Worm (Caenorhabditis elegans) whole organism, L4 larva: ENCODE results near the gene aqp-8.

Experiments
- F49E8.2 ChIP-seq: sonication (generic microtip); optimal IDR thresholded peaks from 2 replicates; lab custom pipeline; 2016; ENCODE audit warnings: missing compliant biosample characterization, mild to moderate bottlenecking, missing genetic modification characterization, borderline replicate concordance
- T20F7.1 ChIP-seq: fragments of 200-800 bp; sonication (Bioruptor generic); optimal IDR thresholded peaks from 2 replicates; lab custom pipeline; 2018; ENCODE audit warnings: mild to moderate bottlenecking, missing genetic modification characterization, missing compliant biosample characterization
- Y75B8A.6 ChIP-seq: fragments of 200-800 bp; sonication (Bioruptor generic); IDR thresholded peaks from 2 replicates; pipeline ENCODE4 v1.3.6; 2022; ENCODE audit warnings: missing genetic modification reagents, missing genetic modification characterization, missing compliant biosample characterization
- ZK337.2 ChIP-seq: fragments of 200-800 bp; sonication (Bioruptor generic); IDR thresholded peaks from 2 replicates; pipeline ENCODE4 v1.3.6; 2022; ENCODE audit warnings: missing genetic modification reagents, missing genetic modification characterization, missing compliant biosample characterization
- aha-1 ChIP-seq: fragments of 150-350 bp; peaks from one replicate; lab custom pipeline; 2014; ENCODE audit warnings: missing biosample characterization, missing genetic modification characterization
- arid-1 ChIP-seq: fragments of 200-800 bp; sonication (Bioruptor generic); conservative IDR thresholded peaks from 2 replicates; pipeline ENCODE4 v1.3.6; 2022; ENCODE audit warnings: missing genetic modification reagents, missing genetic modification characterization, missing compliant biosample characterization
- ceh-20 ChIP-seq: fragments of 200-800 bp; sonication (Bioruptor generic); IDR thresholded peaks from 2 replicates; pipeline ENCODE4 v1.3.6; 2022; ENCODE audit warnings: missing genetic modification reagents, missing genetic modification characterization, missing compliant biosample characterization
- ceh-28 ChIP-seq: fragments of 150-350 bp; optimal IDR thresholded peaks from 2 replicates; lab custom pipeline; 2014; ENCODE audit warnings: missing biosample characterization, missing genetic modification reagents, missing genetic modification characterization
- ceh-62 ChIP-seq: sonication (generic microtip); optimal IDR thresholded peaks from 2 replicates; lab custom pipeline; 2017; ENCODE audit warnings: missing biosample characterization, missing genetic modification characterization
- ces-1 ChIP-seq: fragments of 150-350 bp; sonication (generic microtip); optimal IDR thresholded peaks from 4 replicates; lab custom pipeline; 2014; ENCODE audit warnings: missing biosample characterization, missing genetic modification reagents, missing genetic modification characterization
- cey-2 ChIP-seq: sonication (generic microtip); optimal IDR thresholded peaks from 3 replicates; lab custom pipeline; 2017; ENCODE audit warnings: missing genetic modification characterization, mild to moderate bottlenecking, missing compliant biosample characterization, antibody characterized with exemption, borderline replicate concordance; ENCODE audit not compliant: insufficient read depth
- daf-12 ChIP-seq: fragments of 150-350 bp; optimal IDR thresholded peaks from 2 replicates; lab custom pipeline; 2014; ENCODE audit warnings: missing biosample characterization, missing genetic modification reagents, missing genetic modification characterization
- daf-16 ChIP-seq, 3 experiments: sonication (generic microtip); optimal IDR thresholded peaks; 2 replicates each; lab custom pipeline; 2016 to 2017; ENCODE audit warnings: missing genetic modification characterization in 3 of 3, missing genetic modification reagents in 3 of 3, mild to moderate bottlenecking in 2 of 3, missing compliant biosample characterization in 2 of 3, missing biosample characterization in 1 of 3, moderate library complexity in 1 of 3
- dmd-6 ChIP-seq: fragments of 200-800 bp; sonication (Bioruptor generic); IDR thresholded peaks from 2 replicates; pipeline ENCODE4 v1.3.6; 2022; ENCODE audit warnings: missing genetic modification reagents, missing genetic modification characterization, missing compliant biosample characterization
- duxl-1 ChIP-seq: sonication (generic microtip); optimal IDR thresholded peaks from 2 replicates; lab custom pipeline; 2016; ENCODE audit warnings: mild to moderate bottlenecking, missing genetic modification characterization, moderate library complexity, missing compliant biosample characterization; ENCODE audit not compliant: poor library complexity
- egl-27 ChIP-seq: sonication (generic microtip); optimal IDR thresholded peaks from 3 replicates; lab custom pipeline; 2017; ENCODE audit warnings: missing biosample characterization, missing genetic modification reagents, missing genetic modification characterization
- hlh-30 ChIP-seq: sonication (generic microtip); optimal IDR thresholded peaks from 2 replicates; lab custom pipeline; 2017; ENCODE audit warnings: antibody characterized with exemption, mild to moderate bottlenecking, missing genetic modification characterization, missing compliant biosample characterization; ENCODE audit not compliant: insufficient read depth
- jun-1 ChIP-seq: fragments of 150-350 bp; optimal IDR thresholded peaks from 2 replicates; lab custom pipeline; 2014; ENCODE audit warnings: missing biosample characterization, missing genetic modification reagents, missing genetic modification characterization
- lin-29 ChIP-seq: fragments of 200-800 bp; sonication (Bioruptor generic); IDR thresholded peaks from 2 replicates; pipeline ENCODE4 v1.3.6; 2022; ENCODE audit warnings: missing genetic modification reagents, missing genetic modification characterization, missing compliant biosample characterization
- lin-39 ChIP-seq: fragments of 150-350 bp; optimal IDR thresholded peaks from 2 replicates; lab custom pipeline; 2014; ENCODE audit warnings: missing biosample characterization, missing genetic modification reagents, missing genetic modification characterization
- lsy-2 ChIP-seq, 2 experiments: fragments of 150-350 bp in 1 of 2; sonication (generic microtip) in 1 of 2; optimal IDR thresholded peaks; 2 replicates each; lab custom pipeline; 2014 to 2017; ENCODE audit warnings: missing biosample characterization in 2 of 2, missing genetic modification characterization in 2 of 2
- madf-5 ChIP-seq, 2 experiments: fragments of 200-800 bp; sonication (Bioruptor generic); IDR thresholded peaks; 2 replicates each; pipeline ENCODE4 v1.3.6; 2022; ENCODE audit warnings: missing compliant biosample characterization in 2 of 2, missing genetic modification characterization in 2 of 2
- mdl-1 ChIP-seq, 2 experiments: fragments of 150-350 bp in 1 of 2; sonication (generic microtip) in 1 of 2; optimal IDR thresholded peaks; 2 replicates each; lab custom pipeline; 2014 to 2017; ENCODE audit warnings: missing biosample characterization in 2 of 2, missing genetic modification characterization in 2 of 2
- mdt-29 ChIP-seq: fragments of 200-800 bp; sonication (Bioruptor generic); IDR thresholded peaks from 2 replicates; pipeline ENCODE4 v1.3.6; 2022; ENCODE audit warnings: missing genetic modification reagents, missing genetic modification characterization, missing compliant biosample characterization
- mes-2 ChIP-seq: sonication (generic microtip); optimal IDR thresholded peaks from 2 replicates; lab custom pipeline; 2016; ENCODE audit warnings: missing genotype, mild to moderate bottlenecking, missing genetic modification characterization, missing compliant biosample characterization; ENCODE audit not compliant: poor library complexity, severe bottlenecking
- mxl-2 ChIP-seq: fragments of 200-800 bp; sonication (Bioruptor generic); conservative IDR thresholded peaks from 2 replicates; pipeline ENCODE4 v1.3.6; 2022; ENCODE audit warnings: missing genetic modification reagents, missing genetic modification characterization, missing compliant biosample characterization
- mxl-3 ChIP-seq: fragments of 200-800 bp; sonication (Bioruptor generic); optimal IDR thresholded peaks from 2 replicates; lab custom pipeline; 2018; ENCODE audit warnings: mild to moderate bottlenecking, missing genetic modification characterization, missing compliant biosample characterization
- nhr-10 ChIP-seq: fragments of 150-350 bp; optimal IDR thresholded peaks from 2 replicates; lab custom pipeline; 2014; ENCODE audit warnings: missing biosample characterization, missing genetic modification characterization
- nhr-102 ChIP-seq: sonication (generic microtip); optimal IDR thresholded peaks from 2 replicates; lab custom pipeline; 2016; ENCODE audit warnings: mild to moderate bottlenecking, missing genetic modification characterization, moderate library complexity, missing compliant biosample characterization
- nhr-111 ChIP-seq: fragments of 200-800 bp; sonication (Bioruptor generic); optimal IDR thresholded peaks from 2 replicates; lab custom pipeline; 2018; ENCODE audit warnings: mild to moderate bottlenecking, missing genetic modification characterization, missing compliant biosample characterization
- nhr-25 ChIP-seq: sonication (generic microtip); optimal IDR thresholded peaks from 2 replicates; lab custom pipeline; 2017; ENCODE audit warnings: missing genetic modification characterization, mild to moderate bottlenecking, missing compliant biosample characterization, antibody characterized with exemption, moderate library complexity, borderline replicate concordance; ENCODE audit not compliant: insufficient read depth
- nhr-28 ChIP-seq: fragments of 150-350 bp; optimal IDR thresholded peaks from 2 replicates; lab custom pipeline; 2014; ENCODE audit warnings: missing biosample characterization, missing genetic modification characterization
- nhr-41 ChIP-seq: fragments of 200-800 bp; sonication (Bioruptor generic); IDR thresholded peaks from 2 replicates; pipeline ENCODE4 v1.3.6; 2022; ENCODE audit warnings: missing genetic modification reagents, missing genetic modification characterization, missing compliant biosample characterization
- nhr-42 ChIP-seq: fragments of 200-800 bp; sonication (Bioruptor generic); IDR thresholded peaks from 2 replicates; pipeline ENCODE4 v1.3.6; 2022; ENCODE audit warnings: missing genetic modification characterization, missing compliant biosample characterization
- nhr-6 ChIP-seq: fragments of 150-350 bp; optimal IDR thresholded peaks from 2 replicates; lab custom pipeline; 2014; ENCODE audit warnings: missing biosample characterization, missing genetic modification characterization
- nhr-77 ChIP-seq: fragments of 150-350 bp; optimal IDR thresholded peaks from 2 replicates; lab custom pipeline; 2014; ENCODE audit warnings: missing biosample characterization, missing genetic modification characterization
- pqm-1 ChIP-seq: sonication (generic microtip); optimal IDR thresholded peaks from 2 replicates; lab custom pipeline; 2017; ENCODE audit warnings: missing biosample characterization, missing genetic modification characterization
- spr-3 ChIP-seq: fragments of 200-800 bp; sonication (Bioruptor generic); optimal IDR thresholded peaks from 2 replicates; lab custom pipeline; 2018; ENCODE audit warnings: mild to moderate bottlenecking, missing genetic modification characterization, missing compliant biosample characterization
- tra-1 ChIP-seq: fragments of 200-800 bp; sonication (Bioruptor generic); IDR thresholded peaks from 2 replicates; pipeline ENCODE4 v1.3.6; 2022; ENCODE audit warnings: missing genetic modification reagents, missing genetic modification characterization, missing compliant biosample characterization
- zag-1 ChIP-seq: fragments of 150-350 bp; optimal IDR thresholded peaks from 2 replicates; lab custom pipeline; 2014; ENCODE audit warnings: missing biosample characterization, missing genetic modification characterization
- zfp-3 ChIP-seq: fragments of 200-800 bp; sonication (Bioruptor generic); conservative IDR thresholded peaks from 2 replicates; pipeline ENCODE4 v1.3.6; 2022; ENCODE audit warnings: missing genetic modification reagents, missing genetic modification characterization, missing compliant biosample characterization
- zip-11 ChIP-seq: fragments of 200-800 bp; sonication (Bioruptor generic); IDR thresholded peaks from 2 replicates; pipeline ENCODE4 v1.3.6; 2022; ENCODE audit warnings: missing genetic modification characterization, missing compliant biosample characterization
- ztf-11 ChIP-seq: fragments of 150-350 bp; optimal IDR thresholded peaks from 2 replicates; lab custom pipeline; 2014; ENCODE audit warnings: missing biosample characterization, missing genetic modification characterization
- ztf-7 ChIP-seq: fragments of 150-350 bp; optimal IDR thresholded peaks from 2 replicates; lab custom pipeline; 2014; ENCODE audit warnings: missing biosample characterization, missing genetic modification characterization

Gene aqp-8

ce11 chrX:4662293-4662825 lies 42.4 kb downstream of the aqp-8 start (continued):
- TF ChIP-seq nhr-10 (tag; lab: Kevin White, UChicago) (peak; percentile 21), egl-27 (tag; lab: Kevin White, UChicago) (no peak), ces-1 (GFP tag; lab: Kevin White, UChicago) (no peak), mxl-2 (GFP tag; lab: Robert Waterston, UW) (no peak), mdt-29 (no peak), nhr-6 (tag; lab: Kevin White, UChicago) (peak; percentile 77), mdl-1 (tag; optimal IDR thresholded peaks at IDR 0.05; lab: Kevin White, UChicago) (no peak), mxl-3 (GFP tag; lab: Kevin White, UChicago) (peak; percentile 29), zfp-3 (GFP tag; lab: Robert Waterston, UW) (no peak), zag-1 (tag; lab: Kevin White, UChicago) (no peak), Y75B8A.6 (no peak), ceh-28 (tag; lab: Kevin White, UChicago) (peak; percentile 46), ztf-7 (tag; lab: Kevin White, UChicago) (no peak), tra-1 (GFP tag; lab: Robert Waterston, UW) (no peak), lin-39 (tag; lab: Kevin White, UChicago) (no peak), mes-2 (peak; percentile 24), T20F7.1 (GFP tag; lab: Kevin White, UChicago) (no peak), pqm-1 (tag; lab: Kevin White, UChicago) (peak; percentile 93), daf-16 (GFP tag; optimal IDR thresholded peaks at IDR 0.05; lab: Kevin White, UChicago) (no peak), daf-16 (tag; optimal IDR thresholded peaks at IDR 0.05; lab: Kevin White, UChicago) (peak; percentile 60), nhr-41 (GFP tag; lab: Robert Waterston, UW) (no peak), aha-1 (tag; lab: Kevin White, UChicago) (peak; percentile 91), zip-11 (GFP tag; lab: Robert Waterston, UW) (no peak), ceh-62 (tag; lab: Kevin White, UChicago) (no peak), nhr-28 (tag; lab: Kevin White, UChicago) (peak; percentile 90), jun-1 (tag; lab: Kevin White, UChicago) (no peak), nhr-77 (tag; lab: Kevin White, UChicago) (peak; percentile 49)
- TF ChIP-seq, all 104 proteins: peak for 23

ce11 chrX:4660268-4660880 lies 44.4 kb downstream of the aqp-8 start, which contains the start of gene nhr-45:
Gene nhr-45, minus strand, starts transcription at chrX:4660318.
- TF ChIP-seq lin-39 (tag; lab: Kevin White, UChicago) (no peak), lsy-2 (tag; optimal IDR thresholded peaks at IDR 0.05; lab: Kevin White, UChicago) (peak in 1 of 2 experiments; percentile 13), nhr-28 (tag; lab: Kevin White, UChicago) (peak; percentile 25), T20F7.1 (GFP tag; lab: Kevin White, UChicago) (peak; percentile 34), cey-2 (tag; lab: Kevin White, UChicago) (no peak), zfp-3 (GFP tag; lab: Robert Waterston, UW) (no peak), lin-29 (no peak), arid-1 (GFP tag; lab: Robert Waterston, UW) (no peak), ZK337.2 (GFP tag; lab: Robert Waterston, UW) (no peak), dmd-6 (GFP tag; lab: Robert Waterston, UW) (peak; percentile 42; the same call in 1 of the 2 replicates), nhr-42 (GFP tag; lab: Robert Waterston, UW) (no peak), ztf-11 (tag; lab: Kevin White, UChicago) (no peak), pqm-1 (tag; lab: Kevin White, UChicago) (peak; percentile 26), nhr-77 (tag; lab: Kevin White, UChicago) (peak; percentile 24)

- TF ChIP-seq jun-1 (tag; lab: Kevin White, UChicago), result no peak
- TF ChIP-seq daf-12 (tag; lab: Kevin White, UChicago), result no peak
- TF ChIP-seq hlh-30 (tag; lab: Kevin White, UChicago), result no peak
- no peak for TF ChIP-seq ceh-20
- no peak for TF ChIP-seq nhr-6 (tag; lab: Kevin White, UChicago)
- no peak for TF ChIP-seq madf-5 (GFP tag; IDR thresholded peaks at IDR 0.05; lab: Robert Waterston, UW)
- no peak for TF ChIP-seq egl-27 (tag; lab: Kevin White, UChicago)
- TF ChIP-seq nhr-102, result peak; percentile 24
- no peak for TF ChIP-seq spr-3 (GFP tag; lab: Kevin White, UChicago)
- no peak for TF ChIP-seq nhr-111 (GFP tag; lab: Kevin White, UChicago)
- TF ChIP-seq duxl-1 (tag; lab: Kevin White, UChicago), result no peak
- TF ChIP-seq nhr-25 (tag; lab: Kevin White, UChicago), result no peak
- TF ChIP-seq F49E8.2, result no peak
- TF ChIP-seq Y75B8A.6, result no peak
Observed at ce11 chrX:4658706-4659105, 46.1 kb downstream of the aqp-8 start.
